Fruit fly (Drosophila melanogaster): ENCODE data around the gene Osi1.
A peak's percentile ranks its signal among the peaks of the same experiment; 100 is the strongest.

Gene Osi1

DNA sequence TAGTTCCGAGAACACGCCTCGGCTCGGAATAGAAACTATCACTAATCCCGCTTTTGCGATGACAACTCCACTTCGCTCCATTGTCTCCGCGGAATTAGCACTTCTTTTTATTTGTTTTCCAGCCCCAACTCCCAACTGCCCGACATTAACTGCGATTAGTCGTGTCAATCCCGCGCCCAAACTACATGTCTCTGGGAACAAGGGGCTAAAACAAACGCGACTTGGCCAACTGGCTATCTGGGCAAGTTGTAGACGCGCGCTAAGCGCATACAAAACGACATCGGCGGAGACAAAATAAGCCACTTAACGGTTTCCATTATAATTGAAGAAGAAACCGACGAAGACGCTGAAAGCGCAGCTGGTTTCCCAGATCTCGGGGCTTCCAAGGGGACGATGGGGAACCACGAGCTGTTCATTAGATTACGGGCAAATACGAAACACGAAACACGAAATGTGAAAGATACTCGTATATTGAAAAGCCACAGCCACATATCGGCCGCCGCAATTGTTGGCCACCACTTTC lies 18.5 kb upstream of the Osi1 start:
- TF ChIP-seq CG8119 (GFP tag; IDR thresholded peaks at IDR 0.05) (0 out of 3 replicates have a peak, but pooled peaks have one; percentile 21), Gug (GFP tag; IDR thresholded peaks at IDR 0.05) (no peak)

dm6 chr3R:6156963-6157498 lies 16.3 kb upstream of the Osi1 start, which contains the start of gene CG31559:
Gene CG31559 (minus strand): TSS chr3R:6157235.
- TF ChIP-seq CG8319 (GFP tag; optimal IDR thresholded peaks at IDR 0.05) (no peak), CG6854 (GFP tag; optimal IDR thresholded peaks at IDR 0.05) (peak; percentile 35), CG6276 (GFP tag; optimal IDR thresholded peaks at IDR 0.05) (peak; percentile 31), CG15336 (GFP tag; IDR thresholded peaks at IDR 0.05) (peak; percentile 43; the same call in 1 of the 2 replicates), Eip78C (GFP tag) (peak; percentile 29), CG8119 (GFP tag; IDR thresholded peaks at IDR 0.05) (0 out of 3 replicates have a peak, but pooled peaks have one; percentile 16), CG3919 (GFP tag; optimal IDR thresholded peaks at IDR 0.05) (peak; percentile 22), CG4318 (GFP tag; optimal IDR thresholded peaks at IDR 0.05) (no peak), salr (GFP tag; optimal IDR thresholded peaks at IDR 0.05) (no peak), Eip93F (GFP tag; optimal IDR thresholded peaks at IDR 0.05) (no peak), CG8632 (GFP tag; optimal IDR thresholded peaks at IDR 0.05) (no peak), cyc (GFP tag; optimal IDR thresholded peaks at IDR 0.05) (no peak)

dm6 chr3R:6167183-6167582 lies 6.2 kb upstream of the Osi1 start, which contains the start of gene CG1077:
Gene CG1077 (plus strand): TSS chr3R:6167483.
- no peak for TF ChIP-seq CG11294 (GFP tag; IDR thresholded peaks at IDR 0.05)
- TF ChIP-seq fd85E (GFP tag; optimal IDR thresholded peaks at IDR 0.05), result no peak
- no peak for TF ChIP-seq Blimp-1 (GFP tag; optimal IDR thresholded peaks at IDR 0.05)
- TF ChIP-seq pdm3 (GFP tag; optimal IDR thresholded peaks at IDR 0.05), result no peak
- no peak for TF ChIP-seq Eip75B (GFP tag; optimal IDR thresholded peaks at IDR 0.05)
- TF ChIP-seq eg (GFP tag; IDR thresholded peaks at IDR 0.05), result no peak
- no peak for TF ChIP-seq Ets96B (tag; optimal IDR thresholded peaks at IDR 0.05)
- TF ChIP-seq CG11762 (GFP tag; optimal IDR thresholded peaks at IDR 0.05; ENCODE audit: insufficient read depth), result no peak
- TF ChIP-seq CG4318 (GFP tag; optimal IDR thresholded peaks at IDR 0.05), result no peak
- no peak for TF ChIP-seq CG3032 (tag; optimal IDR thresholded peaks at IDR 0.05)
- no peak for TF ChIP-seq CG11902 (GFP tag; optimal IDR thresholded peaks at IDR 0.05)
- TF ChIP-seq CG1621 (tag; optimal IDR thresholded peaks at IDR 0.05), result no peak
- no peak for TF ChIP-seq Hr39 (GFP tag; optimal IDR thresholded peaks at IDR 0.05)
- TF ChIP-seq CG10669 (GFP tag; optimal IDR thresholded peaks at IDR 0.05), result no peak

DNA sequence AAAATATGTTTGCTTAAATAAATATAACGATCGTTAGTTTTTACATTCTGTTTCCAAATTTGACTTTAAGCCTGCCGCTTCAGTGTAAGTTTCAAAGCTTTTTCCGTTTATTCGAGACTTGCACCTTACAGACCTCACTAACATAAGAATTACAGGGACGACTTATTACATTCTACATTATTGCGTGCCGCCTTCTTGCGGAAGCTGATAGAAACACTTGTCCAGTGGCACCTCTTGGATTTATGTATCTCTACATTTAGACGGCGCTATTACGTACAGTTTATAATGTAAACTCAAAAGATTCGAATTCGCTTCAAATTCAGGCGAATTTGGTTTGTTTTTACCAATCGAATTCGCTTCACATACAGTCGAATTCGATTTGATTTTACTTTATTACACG lies 2.6 kb upstream of the Osi1 start:
- TF ChIP-seq Hr39 (GFP tag; optimal IDR thresholded peaks at IDR 0.05) (peak; percentile 3), fkh (GFP tag; optimal IDR thresholded peaks at IDR 0.05) (peak; percentile 37), CG34406 (GFP tag; optimal IDR thresholded peaks at IDR 0.05) (no peak)

dm6 chr3R:6182511-6182910 lies 9.2 kb downstream of the Osi1 start:
- TF ChIP-seq Eip78C (GFP tag) (peak; percentile 67), dac (GFP tag; optimal IDR thresholded peaks at IDR 0.05) (no peak), fkh (GFP tag; optimal IDR thresholded peaks at IDR 0.05) (peak; percentile 85), CG10669 (GFP tag; optimal IDR thresholded peaks at IDR 0.05) (peak; percentile 7), CG4318 (GFP tag; optimal IDR thresholded peaks at IDR 0.05) (no peak), eg (GFP tag; IDR thresholded peaks at IDR 0.05) (no peak)

DNA sequence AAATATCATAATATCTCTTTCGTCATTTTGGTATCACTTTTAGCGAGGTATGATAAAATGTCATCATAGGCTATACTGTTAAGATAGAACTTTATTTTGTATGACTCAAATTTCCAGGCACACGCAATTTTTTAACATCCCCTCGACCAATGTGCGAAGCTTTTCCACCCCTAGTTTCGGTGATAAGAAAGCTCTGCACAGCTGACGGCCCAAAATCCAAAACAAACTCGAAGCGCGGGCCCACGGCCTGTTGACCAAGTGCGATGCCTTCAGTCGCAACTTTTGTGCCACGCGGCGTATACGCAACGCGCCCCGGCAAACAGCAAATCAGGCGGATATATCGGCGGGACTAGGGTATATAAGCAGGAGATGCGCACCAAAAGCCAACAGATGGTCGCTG lies 13.7 kb downstream of the Osi1 start, which contains the start of gene NPFR:
Gene NPFR (plus strand): TSS at position 301 of the 400 bp plus-strand sequence.
- TF ChIP-seq Sox102F (GFP tag; optimal IDR thresholded peaks at IDR 0.05) (no peak), CG16779 (tag; optimal IDR thresholded peaks at IDR 0.05) (no peak), CG11762 (GFP tag; optimal IDR thresholded peaks at IDR 0.05; ENCODE audit: insufficient read depth) (no peak), CG15336 (GFP tag; IDR thresholded peaks at IDR 0.05) (no peak), CG3919 (GFP tag; optimal IDR thresholded peaks at IDR 0.05) (no peak), CG3032 (tag; optimal IDR thresholded peaks at IDR 0.05) (no peak), Hr38 (GFP tag; optimal IDR thresholded peaks at IDR 0.05) (no peak), lz (GFP tag; optimal IDR thresholded peaks at IDR 0.05) (no peak), OdsH (GFP tag; optimal IDR thresholded peaks at IDR 0.05) (no peak), CG6163 (GFP tag; IDR thresholded peaks at IDR 0.05) (no peak), CG8319 (GFP tag; optimal IDR thresholded peaks at IDR 0.05) (no peak), CG10631 (GFP tag; optimal IDR thresholded peaks at IDR 0.05) (no peak)
